Fruit fly (Drosophila melanogaster): ENCODE measurements around the gene CG11151.

CG11151 gene

dm6 chrX:13762372-13762883 is 22.9 kb downstream of the CG11151 start, which contains the start of gene rdgB (continued):
- TF ChIP-seq Mrtf (GFP tag; IDR thresholded peaks at IDR 0.05) (peak; percentile 46; the same call in 2 of the 3 replicates), yki (optimal IDR thresholded peaks at IDR 0.05) (no peak), phol (tag; optimal IDR thresholded peaks at IDR 0.05) (peak; percentile 90), CG9437 (GFP tag; optimal IDR thresholded peaks at IDR 0.05) (peak; percentile 76), Myb (GFP tag; optimal IDR thresholded peaks at IDR 0.05) (no peak), CG6683 (GFP tag; optimal IDR thresholded peaks at IDR 0.05) (peak; percentile 31), hkb (optimal IDR thresholded peaks at IDR 0.05) (no peak), hkb (GFP tag; IDR thresholded peaks at IDR 0.05) (peak; percentile 82), CG17328 (GFP tag; IDR thresholded peaks at IDR 0.05) (peak; percentile 37; the same call in 1 of the 2 replicates), CG32772 (GFP tag; IDR thresholded peaks at IDR 0.05) (peak; percentile 39), crp (GFP tag; optimal IDR thresholded peaks at IDR 0.05) (peak in 1 of 2 experiments; percentile 37), ttk (GFP tag; IDR thresholded peaks at IDR 0.05) (peak; percentile 70), CG9215 (GFP tag; IDR thresholded peaks at IDR 0.05) (peak; percentile 81), Lhr (GFP tag; optimal IDR thresholded peaks at IDR 0.05) (peak; percentile 15), Adf1 (GFP tag; IDR thresholded peaks at IDR 0.05) (peak; percentile 40; the same call in 1 of the 2 replicates), kni (GFP tag; optimal IDR thresholded peaks at IDR 0.05) (peak; percentile 30), CG2199 (GFP tag; IDR thresholded peaks at IDR 0.05) (peak; percentile 67; the same call in 1 of the 3 replicates), oc (tag; optimal IDR thresholded peaks at IDR 0.05) (peak; percentile 63), ara (GFP tag; IDR thresholded peaks at IDR 0.05) (peak; percentile 41; the same call in 1 of the 2 replicates), lola (GFP tag; optimal IDR thresholded peaks at IDR 0.05) (peak in 1 of 3 experiments; percentile 72), tup (GFP tag; optimal IDR thresholded peaks at IDR 0.05) (no peak), ase (GFP tag; IDR thresholded peaks at IDR 0.05) (0 out of 3 replicates have a peak, but pooled peaks have one; percentile 40), nerfin-1 (tag; optimal IDR thresholded peaks at IDR 0.05) (peak; percentile 73), dm (GFP tag; optimal IDR thresholded peaks at IDR 0.05) (no peak), CG9727 (GFP tag; optimal IDR thresholded peaks at IDR 0.05) (peak; percentile 75), fd3F (GFP tag; optimal IDR thresholded peaks at IDR 0.05) (peak; percentile 57), CG11456 (GFP tag; IDR thresholded peaks at IDR 0.05) (peak; percentile 80), CG17912 (GFP tag; optimal IDR thresholded peaks at IDR 0.05) (no peak), salm (tag; optimal IDR thresholded peaks at IDR 0.05) (peak; percentile 55), CG3065 (GFP tag; optimal IDR thresholded peaks at IDR 0.05) (no peak), zfh1 (GFP tag; IDR thresholded peaks at IDR 0.05) (peak; percentile 64; the same call in 2 of the 3 replicates), lmd (GFP tag; IDR thresholded peaks at IDR 0.05) (peak; percentile 76), CG17612 (GFP tag; IDR thresholded peaks at IDR 0.05) (no peak), CG13123 (GFP tag; optimal IDR thresholded peaks at IDR 0.05) (peak; percentile 40), D19A (tag; optimal IDR thresholded peaks at IDR 0.05) (peak; percentile 60), rib (GFP tag; IDR thresholded peaks at IDR 0.05) (peak; percentile 66), abd-A (tag; optimal IDR thresholded peaks at IDR 0.05) (peak; percentile 78), CG3838 (GFP tag; optimal IDR thresholded peaks at IDR 0.05) (no peak), hbn (GFP tag; IDR thresholded peaks at IDR 0.05; ENCODE audit: partially characterized antibody) (no peak), Sin3A (optimal IDR thresholded peaks at IDR 0.05) (no peak), Nf-YB (GFP tag; optimal IDR thresholded peaks at IDR 0.05) (peak; percentile 56), CG18476 (GFP tag; optimal IDR thresholded peaks at IDR 0.05) (peak; percentile 72), gsb-n (tag; optimal IDR thresholded peaks at IDR 0.05) (peak; percentile 69), al (GFP tag; IDR thresholded peaks at IDR 0.05) (peak; percentile 64), sim (GFP tag; IDR thresholded peaks at IDR 0.05) (no peak), HmgD (GFP tag; optimal IDR thresholded peaks at IDR 0.05) (no peak), Hsf (GFP tag; optimal IDR thresholded peaks at IDR 0.05) (peak; percentile 72), Ets97D (GFP tag; optimal IDR thresholded peaks at IDR 0.05) (no peak), Asciz (GFP tag; optimal IDR thresholded peaks at IDR 0.05) (peak; percentile 72), tll (GFP tag; optimal IDR thresholded peaks at IDR 0.05) (no peak), slbo (GFP tag; IDR thresholded peaks at IDR 0.05) (peak; percentile 76)
